Worm (Caenorhabditis elegans): ENCODE data around the gene frpr-17.
A peak's percentile ranks its signal among the peaks of the same experiment; 100 is the strongest.

Gene frpr-17

ce11 chrX:14405817-14406216, at the start of gene frpr-17:
TSS of gene frpr-17 (plus strand) at chrX:14406117.
- TF ChIP-seq spr-3 (GFP tag; optimal IDR thresholded peaks at IDR 0.05) (no peak), unc-39 (tag; optimal IDR thresholded peaks at IDR 0.05) (no peak), F44E2.7 (GFP tag; IDR thresholded peaks at IDR 0.05) (no peak), jun-1 (tag; optimal IDR thresholded peaks at IDR 0.05) (no peak), F37D6.2 (tag; optimal IDR thresholded peaks at IDR 0.05) (no peak), daf-12 (tag; optimal IDR thresholded peaks at IDR 0.05) (no peak), pqm-1 (tag; optimal IDR thresholded peaks at IDR 0.05) (no peak), mdl-1 (tag; optimal IDR thresholded peaks at IDR 0.05) (no peak), arid-1 (GFP tag; conservative IDR thresholded peaks at IDR 0.05) (no peak), php-3 (GFP tag; IDR thresholded peaks at IDR 0.05) (no peak)

ce11 chrX:14356683-14357287, 49.1 kb upstream of the frpr-17 start:
- TF ChIP-seq dpl-1 (GFP tag; optimal IDR thresholded peaks at IDR 0.05) (no peak), F37D6.2 (tag; optimal IDR thresholded peaks at IDR 0.05) (peak; percentile 4), nhr-41 (GFP tag; IDR thresholded peaks at IDR 0.05) (no peak), lsy-2 (tag; optimal IDR thresholded peaks at IDR 0.05) (peak in 1 of 2 experiments; percentile 55), dmd-6 (GFP tag; IDR thresholded peaks at IDR 0.05) (peak; percentile 15; the same call in 1 of the 2 replicates), nhr-77 (tag; optimal IDR thresholded peaks at IDR 0.05) (no peak), fos-1 (tag; optimal IDR thresholded peaks at IDR 0.05) (no peak), skn-1 (tag; optimal IDR thresholded peaks at IDR 0.05) (no peak), mep-1 (tag; optimal IDR thresholded peaks at IDR 0.05) (peak; percentile 26), saeg-2 (GFP tag; IDR thresholded peaks at IDR 0.05) (no peak), ctbp-1 (GFP tag; IDR thresholded peaks at IDR 0.05) (peak; percentile 83), unc-39 (tag; optimal IDR thresholded peaks at IDR 0.05) (no peak), R02D3.7 (tag; optimal IDR thresholded peaks at IDR 0.05) (no peak), ceh-62 (tag; optimal IDR thresholded peaks at IDR 0.05) (no peak), T20F7.1 (GFP tag; optimal IDR thresholded peaks at IDR 0.05) (no peak), ztf-11 (tag; optimal IDR thresholded peaks at IDR 0.05) (no peak), fkh-10 (GFP tag; optimal IDR thresholded peaks at IDR 0.05) (peak; percentile 98), aha-1 (tag) (peak; percentile 96), vab-7 (GFP tag; IDR thresholded peaks at IDR 0.05) (no peak), ces-1 (GFP tag; optimal IDR thresholded peaks at IDR 0.05) (peak; percentile 97), zip-2 (tag; optimal IDR thresholded peaks at IDR 0.05) (no peak), Y5F2A.4 (GFP tag; optimal IDR thresholded peaks at IDR 0.05) (no peak), nhr-76 (tag; optimal IDR thresholded peaks at IDR 0.05) (no peak), egl-27 (tag; optimal IDR thresholded peaks at IDR 0.05) (no peak)

ce11 chrX:14359571-14359970, 46.3 kb upstream of the frpr-17 start:
- TF ChIP-seq nhr-76 (tag; optimal IDR thresholded peaks at IDR 0.05), result no peak
- no peak for TF ChIP-seq lsy-2 (tag; optimal IDR thresholded peaks at IDR 0.05)
- peak in 1 of 2 experiments; percentile 96 for TF ChIP-seq unc-62 (GFP tag; optimal IDR thresholded peaks at IDR 0.05 in 1 of 2)
- TF ChIP-seq unc-62 (tag; optimal IDR thresholded peaks at IDR 0.05), result no peak
- TF ChIP-seq set-16 (GFP tag; IDR thresholded peaks at IDR 0.05), result peak; percentile 17; the same call in 1 of the 2 replicates
- TF ChIP-seq hlh-30 (tag; optimal IDR thresholded peaks at IDR 0.05; ENCODE audit: insufficient read depth), result peak; percentile 38

- no peak for TF ChIP-seq dpl-1 (GFP tag; optimal IDR thresholded peaks at IDR 0.05)
- no peak for TF ChIP-seq ceh-82 (tag; optimal IDR thresholded peaks at IDR 0.05)
- peak; percentile 21 for TF ChIP-seq aha-1 (tag)
- no peak for TF ChIP-seq lin-38 (GFP tag; IDR thresholded peaks at IDR 0.05)
Observed at ce11 chrX:14366081-14366480, 39.8 kb upstream of the frpr-17 start.

Measured in whole organism, L4 larva.